Worm (Caenorhabditis elegans) whole organism, L3 larva: Measurements from ENCODE around the gene Y58A7A.4.

Source experiments
- ama-1 ChIP-seq: fragments of 150-350 bp; optimal IDR thresholded peaks from 2 replicates; lab custom pipeline; 2018
- egl-5 ChIP-seq: fragments of 150-350 bp; optimal IDR thresholded peaks from 2 replicates; lab custom pipeline; 2017; ENCODE audit warnings: missing biosample characterization, missing genetic modification reagents, missing genetic modification characterization, inconsistent platforms
- nfya-1 ChIP-seq: sonication (generic microtip); optimal IDR thresholded peaks from 2 replicates; lab custom pipeline; 2017; ENCODE audit warnings: missing genetic modification characterization, mild to moderate bottlenecking, missing compliant biosample characterization, antibody characterized with exemption, moderate library complexity; ENCODE audit not compliant: insufficient read depth
- nhr-237 ChIP-seq: fragments of 150-350 bp; optimal IDR thresholded peaks from 2 replicates; lab custom pipeline; 2014; ENCODE audit warnings: missing biosample characterization, missing genetic modification characterization
- unc-62 ChIP-seq: fragments of 150-350 bp; sonication (generic microtip); optimal IDR thresholded peaks from 4 replicates; lab custom pipeline; 2014; ENCODE audit warnings: missing biosample characterization, missing genetic modification reagents, missing genetic modification characterization

DNA sequence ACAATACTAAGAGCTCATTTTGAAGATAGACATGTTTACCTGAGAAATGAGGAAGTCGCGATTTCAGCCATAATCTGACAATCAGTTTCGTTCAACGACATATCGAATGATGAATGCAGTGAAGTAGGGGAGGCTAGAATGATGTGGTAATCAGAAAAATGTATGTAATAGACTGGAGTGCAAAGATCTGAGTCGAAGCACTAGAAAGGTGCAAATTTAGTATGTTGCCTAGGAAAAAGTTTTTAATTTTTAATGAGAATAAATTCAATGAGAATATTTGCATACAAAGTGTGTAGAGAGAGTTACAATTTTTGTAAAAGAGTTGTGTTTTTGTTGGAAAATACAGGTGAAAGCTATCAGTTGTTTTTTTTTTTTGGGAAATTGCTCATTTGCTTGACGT is 20.1 kb upstream of the Y58A7A.4 start, which contains the start of gene srab-2:
- TF ChIP-seq egl-5 (tag; lab: Kevin White, UChicago) = no peak
- TF ChIP-seq nhr-237 (tag; lab: Kevin White, UChicago) = no peak
- TF ChIP-seq unc-62 (GFP tag; lab: Kevin White, UChicago) = no peak
- no peak for TF ChIP-seq ama-1
- TF ChIP-seq nfya-1 (tag; lab: Kevin White, UChicago) = no peak
